Worm (Caenorhabditis elegans) whole organism, midembryonic: ENCODE data around the gene Y48A6C.8.

Experiments used
- T22C8.4 ChIP-seq: fragments of 200-800 bp; sonication (Bioruptor generic); IDR thresholded peaks from 2 replicates; pipeline ENCODE4 v1.3.6; 2022; ENCODE audit warnings: missing genetic modification characterization, missing compliant biosample characterization
- flt-1 ChIP-seq: fragments of 200-800 bp; sonication (Bioruptor generic); IDR thresholded peaks from 2 replicates; pipeline ENCODE4 v1.3.6; 2022; ENCODE audit warnings: missing genetic modification characterization, missing compliant biosample characterization
- klf-2 ChIP-seq: fragments of 200-800 bp; sonication (Bioruptor generic); conservative IDR thresholded peaks from 2 replicates; pipeline ENCODE4 v1.3.6; 2022; ENCODE audit warnings: missing genetic modification reagents, missing genetic modification characterization, missing compliant biosample characterization
- ztf-29 ChIP-seq: fragments of 200-800 bp; sonication (Bioruptor generic); IDR thresholded peaks from 2 replicates; pipeline ENCODE4 v1.3.6; 2022; ENCODE audit warnings: missing genetic modification reagents, missing genetic modification characterization, missing compliant biosample characterization

ce11 chrIII:11123844-11124243 lies 3.6 kb downstream of the Y48A6C.8 start:
- TF ChIP-seq flt-1 (0 out of 2 replicates have a peak, but pooled peaks have one; percentile 15), T22C8.4 (GFP tag; lab: Robert Waterston, UW) (no peak), klf-2 (GFP tag; lab: Robert Waterston, UW) (no peak), ztf-29 (GFP tag; lab: Robert Waterston, UW) (no peak)
